Fruit fly (Drosophila melanogaster): ENCODE data around the gene PVRAP.

- TF ChIP-seq CG5204 (GFP tag; optimal IDR thresholded peaks at IDR 0.05) (no peak), bab1 (GFP tag; optimal IDR thresholded peaks at IDR 0.05) (no peak), ovo (GFP tag; optimal IDR thresholded peaks at IDR 0.05) (no peak), Hr96 (GFP tag; optimal IDR thresholded peaks at IDR 0.05) (no peak), cic (GFP tag; optimal IDR thresholded peaks at IDR 0.05) (no peak), kay (GFP tag; ENCODE audit: borderline replicate concordance) (no peak)
These were observed 13.9 kb downstream of the PVRAP start, which contains the start of gene alphaKap4 for dm6 chr3L:6010921-6011320.
